Worm (Caenorhabditis elegans): ENCODE measurements around the gene F25B4.8.

Gene F25B4.8

ce11 chrV:5667337-5667736 lies 24.2 kb downstream of the F25B4.8 start (continued):
- TF ChIP-seq arid-1 (GFP tag; conservative IDR thresholded peaks at IDR 0.05) = peak; percentile 95
- TF ChIP-seq F10B5.3 (tag; optimal IDR thresholded peaks at IDR 0.05) = no peak
- TF ChIP-seq attf-4 (tag; optimal IDR thresholded peaks at IDR 0.05) = no peak
- no peak for TF ChIP-seq ama-1 (optimal IDR thresholded peaks at IDR 0.05)
- no peak for TF ChIP-seq ceh-28 (tag; optimal IDR thresholded peaks at IDR 0.05)
- TF ChIP-seq ztf-7 (tag; optimal IDR thresholded peaks at IDR 0.05) = no peak
- TF ChIP-seq zip-11 (GFP tag; IDR thresholded peaks at IDR 0.05) = peak; percentile 84; the same call in 1 of the 2 replicates
- no peak for TF ChIP-seq ceh-44 (GFP tag; IDR thresholded peaks at IDR 0.05)
- peak; percentile 81 for TF ChIP-seq F49E8.2 (tag; optimal IDR thresholded peaks at IDR 0.05; ENCODE audit: borderline replicate concordance)
- TF ChIP-seq rbr-2 (tag; optimal IDR thresholded peaks at IDR 0.05) = peak; percentile 19
- TF ChIP-seq nhr-10 (tag; optimal IDR thresholded peaks at IDR 0.05) = no peak
- no peak for TF ChIP-seq nhr-25 (tag; optimal IDR thresholded peaks at IDR 0.05; ENCODE audit: borderline replicate concordance, insufficient read depth)
- TF ChIP-seq saeg-2 (GFP tag; IDR thresholded peaks at IDR 0.05) = peak; percentile 47; the same call in 1 of the 2 replicates
- TF ChIP-seq ZK546.5 (tag; optimal IDR thresholded peaks at IDR 0.05) = no peak
- no peak for TF ChIP-seq fkh-10 (GFP tag; optimal IDR thresholded peaks at IDR 0.05)
- TF ChIP-seq nhr-111 (GFP tag; optimal IDR thresholded peaks at IDR 0.05) = peak; percentile 87
- peak; percentile 29 for TF ChIP-seq dmd-6 (GFP tag; IDR thresholded peaks at IDR 0.05)
- TF ChIP-seq snpc-4 (tag; optimal IDR thresholded peaks at IDR 0.05) = no peak
- TF ChIP-seq hlh-11 (tag; optimal IDR thresholded peaks at IDR 0.05) = no peak
- peak; percentile 70 for TF ChIP-seq nhr-42 (GFP tag; IDR thresholded peaks at IDR 0.05)
- peak; percentile 63 for TF ChIP-seq sdz-12 (GFP tag; optimal IDR thresholded peaks at IDR 0.05)
- peak; percentile 91 for TF ChIP-seq pha-4 (GFP tag; IDR thresholded peaks at IDR 0.05)
- no peak for TF ChIP-seq pha-4 (tag; optimal IDR thresholded peaks at IDR 0.05)
- TF ChIP-seq egl-27 (tag; optimal IDR thresholded peaks at IDR 0.05) = no peak
- peak; percentile 62; the same call in 1 of the 2 replicates for TF ChIP-seq zfp-3 (GFP tag; conservative IDR thresholded peaks at IDR 0.05)
- peak; percentile 73 for TF ChIP-seq spr-1 (tag; optimal IDR thresholded peaks at IDR 0.05)
- TF ChIP-seq ceh-82 (tag; optimal IDR thresholded peaks at IDR 0.05) = no peak
- peak; percentile 85 for TF ChIP-seq lin-38 (GFP tag; IDR thresholded peaks at IDR 0.05)
- TF ChIP-seq nhr-237 (tag; optimal IDR thresholded peaks at IDR 0.05) = no peak
- no peak for TF ChIP-seq F37D6.2 (tag; optimal IDR thresholded peaks at IDR 0.05)
- TF ChIP-seq nhr-6 (tag; optimal IDR thresholded peaks at IDR 0.05) = no peak
- TF ChIP-seq R02D3.7 (tag; optimal IDR thresholded peaks at IDR 0.05) = no peak
- no peak for TF ChIP-seq ceh-32 (tag; optimal IDR thresholded peaks at IDR 0.05; ENCODE audit: poor library complexity)
- TF ChIP-seq daf-19 (GFP tag; conservative IDR thresholded peaks at IDR 0.05) = peak; percentile 92
- TF ChIP-seq skn-1 (tag; optimal IDR thresholded peaks at IDR 0.05) = no peak
- no peak for TF ChIP-seq zfp-2 (tag; optimal IDR thresholded peaks at IDR 0.05)
- peak; percentile 83; the same call in 1 of the 2 replicates for TF ChIP-seq nhr-41 (GFP tag; IDR thresholded peaks at IDR 0.05)
- TF ChIP-seq dpl-1 (GFP tag; optimal IDR thresholded peaks at IDR 0.05) = no peak
- no peak for TF ChIP-seq zag-1 (tag; optimal IDR thresholded peaks at IDR 0.05)
- no peak for TF ChIP-seq lin-15B (tag; optimal IDR thresholded peaks at IDR 0.05)
- TF ChIP-seq nhr-77 (tag; optimal IDR thresholded peaks at IDR 0.05) = no peak
- no peak for TF ChIP-seq zip-2 (tag; optimal IDR thresholded peaks at IDR 0.05)
- TF ChIP-seq nhr-28 (tag; optimal IDR thresholded peaks at IDR 0.05) = no peak
- peak; percentile 70 for TF ChIP-seq mes-2 (tag; optimal IDR thresholded peaks at IDR 0.05; ENCODE audit: poor library complexity, severe bottlenecking)
- TF ChIP-seq nhr-11 (tag; optimal IDR thresholded peaks at IDR 0.05) = no peak
- TF ChIP-seq lim-7 (GFP tag; IDR thresholded peaks at IDR 0.05) = peak; percentile 98
- peak; percentile 93 for TF ChIP-seq lin-1 (GFP tag; IDR thresholded peaks at IDR 0.05)
- peak; percentile 92 for TF ChIP-seq D1046.2 (GFP tag; IDR thresholded peaks at IDR 0.05)
- TF ChIP-seq Y75B8A.6 (GFP tag; IDR thresholded peaks at IDR 0.05) = peak; percentile 86; the same call in 1 of the 2 replicates
- TF ChIP-seq fos-1 (tag; optimal IDR thresholded peaks at IDR 0.05) = no peak
- TF ChIP-seq ceh-62 (tag; optimal IDR thresholded peaks at IDR 0.05) = no peak
- no peak for TF ChIP-seq lin-39 (tag; optimal IDR thresholded peaks at IDR 0.05)
- TF ChIP-seq ceh-20 (GFP tag; IDR thresholded peaks at IDR 0.05) = peak; percentile 44; the same call in 1 of the 2 replicates
